Worm (Caenorhabditis elegans) whole organism, mixed stage, embryonic: ENCODE data around the gene ubxn-4.

Source experiments
- M03D4.4 ChIP-seq: sonication (generic microtip); optimal IDR thresholded peaks from 2 replicates; lab custom pipeline; 2017; ENCODE audit warnings: mild to moderate bottlenecking, missing genetic modification characterization, missing compliant biosample characterization
- bed-3 ChIP-seq: fragments of 200-800 bp; sonication (Bioruptor generic); optimal IDR thresholded peaks from 3 replicates; lab custom pipeline; 2018; ENCODE audit warnings: mild to moderate bottlenecking, missing genetic modification characterization, moderate library complexity, missing compliant biosample characterization
- blmp-1 ChIP-seq: fragments of 150-350 bp; optimal IDR thresholded peaks from 2 replicates; lab custom pipeline; 2014; ENCODE audit warnings: missing biosample characterization, missing genetic modification characterization
- ceh-39 ChIP-seq: fragments of 150-350 bp; optimal IDR thresholded peaks from 2 replicates; lab custom pipeline; 2014; ENCODE audit warnings: missing biosample characterization, missing genetic modification characterization
- ceh-43 ChIP-seq: fragments of 200-800 bp; sonication (Bioruptor generic); optimal IDR thresholded peaks from 2 replicates; lab custom pipeline; 2018; ENCODE audit warnings: mild to moderate bottlenecking, missing genetic modification characterization, moderate library complexity, missing compliant biosample characterization
- ceh-83 ChIP-seq: fragments of 200-800 bp; sonication (Bioruptor generic); optimal IDR thresholded peaks from 2 replicates; lab custom pipeline; 2018; ENCODE audit warnings: mild to moderate bottlenecking, missing genetic modification characterization, missing compliant biosample characterization
- ces-1 ChIP-seq: fragments of 150-350 bp; optimal IDR thresholded peaks from 2 replicates; lab custom pipeline; 2014; ENCODE audit warnings: missing biosample characterization, missing genetic modification reagents, missing genetic modification characterization
- cnd-1 ChIP-seq: fragments of 200-800 bp; sonication (Bioruptor generic); optimal IDR thresholded peaks from 2 replicates; lab custom pipeline; 2018; ENCODE audit warnings: mild to moderate bottlenecking, missing genetic modification characterization, missing compliant biosample characterization
- drap-1 ChIP-seq: fragments of 200-800 bp; sonication (Bioruptor generic); optimal IDR thresholded peaks from 3 replicates; lab custom pipeline; 2018; ENCODE audit warnings: mild to moderate bottlenecking, missing genetic modification characterization, missing compliant biosample characterization
- elt-1 ChIP-seq: sonication (generic microtip); optimal IDR thresholded peaks from 2 replicates; lab custom pipeline; 2017; ENCODE audit warnings: missing genetic modification characterization, mild to moderate bottlenecking, missing compliant biosample characterization, antibody characterized with exemption, moderate library complexity, borderline replicate concordance; ENCODE audit not compliant: insufficient read depth
- elt-3 ChIP-seq: fragments of 150-350 bp; optimal IDR thresholded peaks from 2 replicates; lab custom pipeline; 2014; ENCODE audit warnings: missing biosample characterization, missing genetic modification characterization
- flh-1 ChIP-seq: fragments of 200-800 bp; sonication (Bioruptor generic); optimal IDR thresholded peaks from 2 replicates; lab custom pipeline; 2018; ENCODE audit warnings: mild to moderate bottlenecking, missing genetic modification characterization, moderate library complexity, missing compliant biosample characterization
- ham-2 ChIP-seq: fragments of 200-800 bp; sonication (Bioruptor generic); optimal IDR thresholded peaks from 2 replicates; lab custom pipeline; 2018; ENCODE audit warnings: mild to moderate bottlenecking, missing genetic modification characterization, missing compliant biosample characterization
- hlh-1 ChIP-seq: fragments of 150-350 bp; optimal IDR thresholded peaks from 2 replicates; lab custom pipeline; 2014; ENCODE audit warnings: missing biosample characterization, missing genetic modification reagents, missing genetic modification characterization
- lin-13 ChIP-seq: fragments of 150-350 bp; optimal IDR thresholded peaks from 2 replicates; lab custom pipeline; 2014; ENCODE audit warnings: missing biosample characterization, missing genetic modification characterization
- lin-32 ChIP-seq: fragments of 200-800 bp; sonication (Bioruptor generic); optimal IDR thresholded peaks from 2 replicates; lab custom pipeline; 2018; ENCODE audit warnings: mild to moderate bottlenecking, missing genetic modification characterization, missing compliant biosample characterization
- lsy-2 ChIP-seq: fragments of 150-350 bp; optimal IDR thresholded peaks from 2 replicates; lab custom pipeline; 2014; ENCODE audit warnings: missing biosample characterization, missing genetic modification characterization
- mab-5 ChIP-seq: fragments of 150-350 bp; optimal IDR thresholded peaks from 2 replicates; lab custom pipeline; 2014; ENCODE audit warnings: missing biosample characterization, missing genetic modification characterization
- mep-1 ChIP-seq: fragments of 150-350 bp; optimal IDR thresholded peaks from 2 replicates; lab custom pipeline; 2017; ENCODE audit warnings: missing biosample characterization, missing genetic modification reagents, missing genetic modification characterization, inconsistent platforms
- mls-2 ChIP-seq: sonication (generic microtip); optimal IDR thresholded peaks from 2 replicates; lab custom pipeline; 2016; ENCODE audit warnings: mild to moderate bottlenecking, missing genetic modification characterization, moderate library complexity, missing compliant biosample characterization
- nhr-12 ChIP-seq: fragments of 150-350 bp; optimal IDR thresholded peaks from 2 replicates; lab custom pipeline; 2014; ENCODE audit warnings: missing biosample characterization, missing genetic modification characterization
- nhr-2 ChIP-seq: fragments of 150-350 bp; optimal IDR thresholded peaks from 2 replicates; lab custom pipeline; 2014; ENCODE audit warnings: missing biosample characterization, missing genetic modification characterization
- nhr-237 ChIP-seq: fragments of 150-350 bp; optimal IDR thresholded peaks from 2 replicates; lab custom pipeline; 2014; ENCODE audit warnings: missing biosample characterization, missing genetic modification characterization
- nhr-28 ChIP-seq: fragments of 150-350 bp; optimal IDR thresholded peaks from 2 replicates; lab custom pipeline; 2014; ENCODE audit warnings: missing biosample characterization, missing genetic modification characterization
- nhr-76 ChIP-seq: sonication (generic microtip); optimal IDR thresholded peaks from 2 replicates; lab custom pipeline; 2017; ENCODE audit warnings: missing biosample characterization, missing genetic modification characterization
- pha-4 ChIP-seq: fragments of 150-350 bp; optimal IDR thresholded peaks from 2 replicates; lab custom pipeline; 2018; ENCODE audit warnings: missing biosample characterization, missing genetic modification reagents, missing genetic modification characterization
- sem-2 ChIP-seq: fragments of 200-800 bp; sonication (Bioruptor generic); optimal IDR thresholded peaks from 2 replicates; lab custom pipeline; 2018; ENCODE audit warnings: mild to moderate bottlenecking, missing genetic modification characterization, missing compliant biosample characterization
- snpc-4 ChIP-seq: fragments of 150-350 bp; optimal IDR thresholded peaks from 2 replicates; lab custom pipeline; 2014; ENCODE audit warnings: missing biosample characterization, missing genetic modification characterization
- sptf-1 ChIP-seq: sonication (generic microtip); optimal IDR thresholded peaks from 2 replicates; lab custom pipeline; 2017; ENCODE audit warnings: mild to moderate bottlenecking, missing genetic modification characterization, moderate library complexity, missing compliant biosample characterization
- tbx-8 ChIP-seq: fragments of 200-800 bp; sonication (Bioruptor generic); optimal IDR thresholded peaks from 2 replicates; lab custom pipeline; 2018; ENCODE audit warnings: mild to moderate bottlenecking, missing genetic modification characterization, moderate library complexity, missing compliant biosample characterization
- unc-120 ChIP-seq: sonication (generic microtip); optimal IDR thresholded peaks from 2 replicates; lab custom pipeline; 2017; ENCODE audit warnings: missing genetic modification characterization, missing compliant biosample characterization; ENCODE audit not compliant: poor library complexity, severe bottlenecking
- unc-39 ChIP-seq: fragments of 150-350 bp; optimal IDR thresholded peaks from 2 replicates; lab custom pipeline; 2014; ENCODE audit warnings: missing biosample characterization, missing genetic modification characterization
- unc-62 ChIP-seq: fragments of 150-350 bp; optimal IDR thresholded peaks from 2 replicates; lab custom pipeline; 2014; ENCODE audit warnings: missing biosample characterization, missing genetic modification reagents, missing genetic modification characterization
- zip-8 ChIP-seq: fragments of 150-350 bp; optimal IDR thresholded peaks from 2 replicates; lab custom pipeline; 2014; ENCODE audit warnings: missing biosample characterization, missing genetic modification characterization
- ztf-11 ChIP-seq: fragments of 150-350 bp; optimal IDR thresholded peaks from 2 replicates; lab custom pipeline; 2014; ENCODE audit warnings: missing biosample characterization, missing genetic modification characterization

ubxn-4 gene

ce11 chrIII:8405449-8405962 is at the start of gene ubxn-4, which contains the start of gene cyy-1:
Gene ubxn-4, minus strand, starts transcription at chrIII:8405562.
Gene cyy-1, plus strand, starts transcription at chrIII:8405874.
- TF ChIP-seq nhr-2 (tag; lab: Kevin White, UChicago) (no peak), ces-1 (GFP tag; lab: Kevin White, UChicago) (peak; percentile 42), mep-1 (tag; lab: Kevin White, UChicago) (peak; percentile 44), lsy-2 (tag; lab: Kevin White, UChicago) (peak; percentile 42), bed-3 (GFP tag; lab: Kevin White, UChicago) (no peak)
- TF ChIP-seq, all 35 proteins: peak for 3

- no peak for TF ChIP-seq ztf-11 (tag; lab: Kevin White, UChicago)
- TF ChIP-seq blmp-1 (tag; lab: Kevin White, UChicago): no peak
- no peak for TF ChIP-seq ceh-43 (GFP tag; lab: Kevin White, UChicago)
- no peak for TF ChIP-seq ham-2 (GFP tag; lab: Kevin White, UChicago)
These were observed 45.8 kb upstream of the ubxn-4 start for ce11 chrIII:8451181-8451580.

ce11 chrIII:8450494-8450893 is 45.1 kb upstream of the ubxn-4 start:
- no peak for TF ChIP-seq ces-1 (GFP tag; lab: Kevin White, UChicago)
- no peak for TF ChIP-seq unc-62

ce11 chrIII:8449160-8449807 is 43.9 kb upstream of the ubxn-4 start, which contains the start of gene mrpl-32:
Gene mrpl-32, plus strand, starts transcription at chrIII:8449757.
- TF ChIP-seq ceh-43 (GFP tag; lab: Kevin White, UChicago): no peak
- TF ChIP-seq pha-4: no peak
- TF ChIP-seq mab-5 (tag; lab: Kevin White, UChicago): no peak

- TF ChIP-seq blmp-1 (tag; lab: Kevin White, UChicago) (peak; percentile 35), elt-1 (tag; lab: Kevin White, UChicago) (peak; percentile 16), nhr-2 (tag; lab: Kevin White, UChicago) (peak; percentile 70), sem-2 (GFP tag; lab: Kevin White, UChicago) (no peak), snpc-4 (tag; lab: Kevin White, UChicago) (no peak), mep-1 (tag; lab: Kevin White, UChicago) (peak; percentile 99), lsy-2 (tag; lab: Kevin White, UChicago) (peak; percentile 91), tbx-8 (GFP tag; lab: Kevin White, UChicago) (no peak), unc-120 (peak; percentile 100), nhr-28 (tag; lab: Kevin White, UChicago) (no peak), unc-39 (tag; lab: Kevin White, UChicago) (no peak), hlh-1 (tag; lab: Kevin White, UChicago) (peak; percentile 53), M03D4.4 (tag; lab: Kevin White, UChicago) (peak; percentile 44), ces-1 (GFP tag; lab: Kevin White, UChicago) (peak; percentile 98), drap-1 (peak; percentile 42), mls-2 (peak; percentile 60), ceh-39 (tag; lab: Kevin White, UChicago) (peak; percentile 93), ztf-11 (tag; lab: Kevin White, UChicago) (peak; percentile 71), bed-3 (GFP tag; lab: Kevin White, UChicago) (no peak), cnd-1 (tag; lab: Kevin White, UChicago) (no peak), sptf-1 (peak; percentile 79), mab-5 (tag; lab: Kevin White, UChicago) (peak; percentile 92), pha-4 (peak; percentile 99), nhr-76 (tag; lab: Kevin White, UChicago) (no peak), lin-32 (GFP tag; lab: Kevin White, UChicago) (no peak), zip-8 (tag; lab: Kevin White, UChicago) (no peak), lin-13 (peak; percentile 95), unc-62 (peak; percentile 70), ceh-43 (GFP tag; lab: Kevin White, UChicago) (no peak), flh-1 (GFP tag; lab: Kevin White, UChicago) (no peak), nhr-237 (tag; lab: Kevin White, UChicago) (peak; percentile 97), ceh-83 (no peak), ham-2 (GFP tag; lab: Kevin White, UChicago) (no peak), elt-3 (tag; lab: Kevin White, UChicago) (peak; percentile 71), nhr-12 (tag; lab: Kevin White, UChicago) (no peak)
These were observed 41.6 kb upstream of the ubxn-4 start, which contains the start of gene rpn-3 for ce11 chrIII:8446940-8447403. Gene rpn-3, plus strand, starts transcription at chrIII:8447353.
